Fruit fly (Drosophila melanogaster): ENCODE data around the gene CG15824.

The CG15824 gene

dm6 chr2L:845341-846004, 39.5 kb downstream of the CG15824 start (continued):
- TF ChIP-seq CG18619 (GFP tag; optimal IDR thresholded peaks at IDR 0.05) = peak; percentile 78
- peak; percentile 66; the same call in 1 of the 2 replicates for TF ChIP-seq bowl (GFP tag; IDR thresholded peaks at IDR 0.05)
- TF ChIP-seq chinmo (GFP tag; IDR thresholded peaks at IDR 0.05; ENCODE audit: partially characterized antibody) = peak; percentile 83; the same call in 3 of the 4 replicates
- no peak for TF ChIP-seq CG7745 (tag; optimal IDR thresholded peaks at IDR 0.05)
- peak; percentile 73 for TF ChIP-seq CG4328 (GFP tag; optimal IDR thresholded peaks at IDR 0.05)
- peak; percentile 83 for TF ChIP-seq Oli (tag; optimal IDR thresholded peaks at IDR 0.05)
- peak; percentile 84 for TF ChIP-seq CG2889 (GFP tag; IDR thresholded peaks at IDR 0.05)
- TF ChIP-seq Myb (GFP tag; optimal IDR thresholded peaks at IDR 0.05) = peak; percentile 76
- peak; percentile 85 for TF ChIP-seq CG4730 (GFP tag; IDR thresholded peaks at IDR 0.05)
- TF ChIP-seq al (GFP tag; IDR thresholded peaks at IDR 0.05) = peak; percentile 84
- TF ChIP-seq CG11560 (tag; IDR thresholded peaks at IDR 0.05) = peak; percentile 78
- peak; percentile 76 for TF ChIP-seq Taf1 (GFP tag; IDR thresholded peaks at IDR 0.05)
- TF ChIP-seq stwl (tag; optimal IDR thresholded peaks at IDR 0.05) = no peak
- peak; percentile 76 for TF ChIP-seq MTF-1 (GFP tag; optimal IDR thresholded peaks at IDR 0.05; ENCODE audit: borderline replicate concordance)
- peak; percentile 71; the same call in 2 of the 3 replicates for TF ChIP-seq CG17361 (GFP tag; IDR thresholded peaks at IDR 0.05)
- TF ChIP-seq HmgZ (tag; optimal IDR thresholded peaks at IDR 0.05) = peak; percentile 83
- peak; percentile 82 for TF ChIP-seq CG17612 (GFP tag; IDR thresholded peaks at IDR 0.05)
- no peak for TF ChIP-seq ac (GFP tag; optimal IDR thresholded peaks at IDR 0.05)
- peak; percentile 70 for TF ChIP-seq CG8281 (tag; optimal IDR thresholded peaks at IDR 0.05)
- peak; percentile 69 for TF ChIP-seq Dip3 (GFP tag; optimal IDR thresholded peaks at IDR 0.05)
- TF ChIP-seq Dp (GFP tag; optimal IDR thresholded peaks at IDR 0.05) = no peak
- peak; percentile 87 for TF ChIP-seq CG2712 (tag; optimal IDR thresholded peaks at IDR 0.05)
- peak; percentile 26 for TF ChIP-seq lbe (GFP tag; optimal IDR thresholded peaks at IDR 0.05)
- TF ChIP-seq pfk (GFP tag; optimal IDR thresholded peaks at IDR 0.05) = no peak
- TF ChIP-seq pb (GFP tag; optimal IDR thresholded peaks at IDR 0.05) = peak; percentile 87
- peak; percentile 83 for TF ChIP-seq CG11695 (GFP tag; IDR thresholded peaks at IDR 0.05)
- TF ChIP-seq insv (GFP tag; optimal IDR thresholded peaks at IDR 0.05) = peak in 1 of 2 experiments; percentile 30
- no peak for TF ChIP-seq hb (GFP tag; IDR thresholded peaks at IDR 0.05; ENCODE audit: partially characterized antibody)
- peak; percentile 87; the same call in 2 of the 3 replicates for TF ChIP-seq CG11093 (GFP tag; IDR thresholded peaks at IDR 0.05)
- peak; percentile 87 for TF ChIP-seq CG7372 (GFP tag; IDR thresholded peaks at IDR 0.05)
- peak; percentile 66 for TF ChIP-seq NC2α (GFP tag; optimal IDR thresholded peaks at IDR 0.05)
- peak; percentile 55 for TF ChIP-seq CG14710 (tag; optimal IDR thresholded peaks at IDR 0.05)
- peak; percentile 80 for TF ChIP-seq Ssrp (tag; optimal IDR thresholded peaks at IDR 0.05)
- TF ChIP-seq Stat92E (GFP tag; optimal IDR thresholded peaks at IDR 0.05) = no peak
- peak; percentile 57 for TF ChIP-seq sd (tag; optimal IDR thresholded peaks at IDR 0.05)
- peak; percentile 86 to 93 for TF ChIP-seq dpn (GFP tag; optimal IDR thresholded peaks at IDR 0.05)
- TF ChIP-seq CG2116 (GFP tag; optimal IDR thresholded peaks at IDR 0.05) = peak; percentile 21
- TF ChIP-seq gsb-n (tag; optimal IDR thresholded peaks at IDR 0.05) = peak; percentile 64
- TF ChIP-seq CHES-1-like (GFP tag; optimal IDR thresholded peaks at IDR 0.05) = peak; percentile 90
- peak; percentile 64; the same call in 1 of the 2 replicates for TF ChIP-seq Poxn (GFP tag; IDR thresholded peaks at IDR 0.05)
- peak; percentile 100 for TF ChIP-seq sr (GFP tag; IDR thresholded peaks at IDR 0.05)
- peak; percentile 35 for TF ChIP-seq CG14965 (GFP tag; optimal IDR thresholded peaks at IDR 0.05; ENCODE audit: borderline replicate concordance)
- no peak for TF ChIP-seq Neu2 (GFP tag; optimal IDR thresholded peaks at IDR 0.05; ENCODE audit: borderline replicate concordance)
- peak; percentile 67; the same call in 2 of the 3 replicates for TF ChIP-seq CG3726 (GFP tag; IDR thresholded peaks at IDR 0.05)
- TF ChIP-seq Doc3 (GFP tag; IDR thresholded peaks at IDR 0.05; ENCODE audit: partially characterized antibody) = no peak
- peak; percentile 85 for TF ChIP-seq slp2 (GFP tag; optimal IDR thresholded peaks at IDR 0.05)
- peak; percentile 71 for TF ChIP-seq CG5245 (GFP tag; optimal IDR thresholded peaks at IDR 0.05)
- TF ChIP-seq Sox100B (GFP tag; optimal IDR thresholded peaks at IDR 0.05) = peak; percentile 73
- TF ChIP-seq ara (GFP tag; IDR thresholded peaks at IDR 0.05) = peak; percentile 86
